Worm (Caenorhabditis elegans) whole organism, L3 larva: Measurements from ENCODE around the gene wht-2.

Experiments
- ceh-9 ChIP-seq: sonication (generic microtip); optimal IDR thresholded peaks from 2 replicates; lab custom pipeline; 2018; ENCODE audit warnings: missing biosample characterization, missing genetic modification characterization
- elt-1 ChIP-seq: fragments of 150-350 bp; optimal IDR thresholded peaks from 2 replicates; lab custom pipeline; 2014; ENCODE audit warnings: missing biosample characterization, missing genetic modification characterization
- fkh-10 ChIP-seq: sonication (generic microtip); optimal IDR thresholded peaks from 2 replicates; lab custom pipeline; 2017; ENCODE audit warnings: missing biosample characterization, missing genetic modification reagents, missing genetic modification characterization
- fkh-2 ChIP-seq: fragments of 150-350 bp; optimal IDR thresholded peaks from 2 replicates; lab custom pipeline; 2014; ENCODE audit warnings: missing biosample characterization, missing genetic modification reagents, missing genetic modification characterization
- fos-1 ChIP-seq: fragments of 150-350 bp; optimal IDR thresholded peaks from 2 replicates; lab custom pipeline; 2014; ENCODE audit warnings: missing biosample characterization, missing genetic modification characterization
- nhr-12 ChIP-seq: fragments of 150-350 bp; optimal IDR thresholded peaks from 2 replicates; lab custom pipeline; 2014; ENCODE audit warnings: missing biosample characterization, missing genetic modification characterization
- ztf-11 ChIP-seq: fragments of 150-350 bp; optimal IDR thresholded peaks from 2 replicates; lab custom pipeline; 2014; ENCODE audit warnings: missing biosample characterization, missing genetic modification characterization

DNA sequence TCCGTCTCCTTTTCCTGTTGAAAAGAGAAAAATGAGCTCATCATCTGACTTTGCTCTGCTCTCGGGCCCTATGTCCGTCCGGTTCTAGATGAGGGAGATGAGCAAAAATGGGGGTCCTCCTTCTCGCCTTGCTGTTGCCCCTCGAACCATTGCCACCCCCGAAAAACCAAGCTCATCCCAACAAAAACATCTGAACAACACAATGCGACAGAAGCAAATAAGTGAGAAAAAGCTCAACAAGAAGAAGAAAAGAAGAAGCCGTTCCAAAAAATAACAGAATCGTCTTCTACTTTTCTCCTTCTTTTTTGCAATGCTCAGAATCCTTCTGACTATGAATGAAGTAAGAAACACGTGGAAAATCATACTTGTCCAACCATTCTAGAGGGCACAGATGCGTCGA, 14.4 kb upstream of the wht-2 start:
- no peak for TF ChIP-seq fkh-2 (tag; lab: Kevin White, UChicago)
- TF ChIP-seq elt-1 (tag; lab: Kevin White, UChicago) = no peak
- no peak for TF ChIP-seq nhr-12 (tag; lab: Kevin White, UChicago)
- no peak for TF ChIP-seq ceh-9 (tag; lab: Kevin White, UChicago)
- no peak for TF ChIP-seq ztf-11
- no peak for TF ChIP-seq fos-1 (tag; lab: Kevin White, UChicago)
- no peak for TF ChIP-seq fkh-10 (GFP tag; lab: Kevin White, UChicago)
